Worm (Caenorhabditis elegans) whole organism, young adult: ENCODE measurements around the gene comt-2.

Experiments
- Y67H2A.10 ChIP-seq: fragments of 200-800 bp; sonication (Bioruptor generic); conservative IDR thresholded peaks from 2 replicates; pipeline ENCODE4 v1.3.6; 2022; ENCODE audit warnings: missing genetic modification reagents, missing genetic modification characterization, missing compliant biosample characterization
- ccch-3 ChIP-seq: fragments of 200-800 bp; sonication (Bioruptor generic); optimal IDR thresholded peaks from 2 replicates; lab custom pipeline; 2018; ENCODE audit warnings: mild to moderate bottlenecking, missing genetic modification characterization, missing compliant biosample characterization
- chd-7 ChIP-seq: sonication (generic microtip); optimal IDR thresholded peaks from 2 replicates; lab custom pipeline; 2016; ENCODE audit warnings: mild to moderate bottlenecking, missing genetic modification characterization, moderate library complexity, missing compliant biosample characterization
- fkh-3 ChIP-seq: sonication (generic microtip); optimal IDR thresholded peaks from 2 replicates; lab custom pipeline; 2016; ENCODE audit warnings: mild to moderate bottlenecking, missing genetic modification characterization, missing compliant biosample characterization
- somi-1 ChIP-seq: fragments of 200-800 bp; sonication (Bioruptor generic); optimal IDR thresholded peaks from 2 replicates; lab custom pipeline; 2018; ENCODE audit warnings: mild to moderate bottlenecking, missing genetic modification characterization, missing compliant biosample characterization
- tlf-1 ChIP-seq: fragments of 200-800 bp; sonication (Bioruptor generic); optimal IDR thresholded peaks from 2 replicates; lab custom pipeline; 2018; ENCODE audit warnings: mild to moderate bottlenecking, missing genetic modification characterization, missing compliant biosample characterization

DNA sequence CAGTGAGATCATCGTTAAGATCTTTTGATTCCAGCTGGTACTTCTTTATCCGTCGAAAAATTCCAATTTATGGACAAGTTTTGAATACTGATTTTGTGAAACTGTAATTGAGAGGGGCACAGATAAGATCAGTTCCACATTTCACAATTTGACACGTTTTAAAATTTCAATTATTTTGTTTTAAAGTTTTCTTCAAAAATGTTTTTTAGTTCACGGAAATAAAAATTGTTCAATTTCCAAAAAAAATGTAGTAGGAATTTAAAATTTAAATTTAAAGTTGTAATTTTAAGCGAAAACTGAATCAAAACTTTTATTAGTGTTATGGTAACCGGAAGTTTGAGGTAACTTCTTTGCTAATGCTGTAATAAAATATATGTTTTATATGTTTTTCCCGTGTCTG, 23.3 kb upstream of the comt-2 start, which contains the start of gene F36D3.4:
- TF ChIP-seq ccch-3 (GFP tag; lab: Kevin White, UChicago) (no peak), somi-1 (no peak), fkh-3 (tag; lab: Kevin White, UChicago) (no peak), chd-7 (tag; lab: Kevin White, UChicago) (no peak), tlf-1 (GFP tag; lab: Kevin White, UChicago) (no peak), Y67H2A.10 (GFP tag; lab: Robert Waterston, UW) (no peak)
